Worm (Caenorhabditis elegans) whole organism, mixed stage, embryonic: ENCODE results near the gene frm-10.
"Not testable (repeated sequence)": the region's sequence is repeated elsewhere in the genome, so short reads cannot be mapped to it uniquely, and the experiment has no call there.

Experiments used
- M03D4.4 ChIP-seq: sonication (generic microtip); optimal IDR thresholded peaks from 2 replicates; lab custom pipeline; 2017; ENCODE audit warnings: mild to moderate bottlenecking, missing genetic modification characterization, missing compliant biosample characterization
- bed-3 ChIP-seq: fragments of 200-800 bp; sonication (Bioruptor generic); optimal IDR thresholded peaks from 3 replicates; lab custom pipeline; 2018; ENCODE audit warnings: mild to moderate bottlenecking, missing genetic modification characterization, moderate library complexity, missing compliant biosample characterization
- blmp-1 ChIP-seq: fragments of 150-350 bp; optimal IDR thresholded peaks from 2 replicates; lab custom pipeline; 2014; ENCODE audit warnings: missing biosample characterization, missing genetic modification characterization
- ceh-39 ChIP-seq: fragments of 150-350 bp; optimal IDR thresholded peaks from 2 replicates; lab custom pipeline; 2014; ENCODE audit warnings: missing biosample characterization, missing genetic modification characterization
- ceh-43 ChIP-seq: fragments of 200-800 bp; sonication (Bioruptor generic); optimal IDR thresholded peaks from 2 replicates; lab custom pipeline; 2018; ENCODE audit warnings: mild to moderate bottlenecking, missing genetic modification characterization, moderate library complexity, missing compliant biosample characterization
- ceh-83 ChIP-seq: fragments of 200-800 bp; sonication (Bioruptor generic); optimal IDR thresholded peaks from 2 replicates; lab custom pipeline; 2018; ENCODE audit warnings: mild to moderate bottlenecking, missing genetic modification characterization, missing compliant biosample characterization
- ces-1 ChIP-seq: fragments of 150-350 bp; optimal IDR thresholded peaks from 2 replicates; lab custom pipeline; 2014; ENCODE audit warnings: missing biosample characterization, missing genetic modification reagents, missing genetic modification characterization
- cnd-1 ChIP-seq: fragments of 200-800 bp; sonication (Bioruptor generic); optimal IDR thresholded peaks from 2 replicates; lab custom pipeline; 2018; ENCODE audit warnings: mild to moderate bottlenecking, missing genetic modification characterization, missing compliant biosample characterization
- elt-1 ChIP-seq: sonication (generic microtip); optimal IDR thresholded peaks from 2 replicates; lab custom pipeline; 2017; ENCODE audit warnings: missing genetic modification characterization, mild to moderate bottlenecking, missing compliant biosample characterization, antibody characterized with exemption, moderate library complexity, borderline replicate concordance; ENCODE audit not compliant: insufficient read depth
- elt-3 ChIP-seq: fragments of 150-350 bp; optimal IDR thresholded peaks from 2 replicates; lab custom pipeline; 2014; ENCODE audit warnings: missing biosample characterization, missing genetic modification characterization
- flh-1 ChIP-seq: fragments of 200-800 bp; sonication (Bioruptor generic); optimal IDR thresholded peaks from 2 replicates; lab custom pipeline; 2018; ENCODE audit warnings: mild to moderate bottlenecking, missing genetic modification characterization, moderate library complexity, missing compliant biosample characterization
- ham-2 ChIP-seq: fragments of 200-800 bp; sonication (Bioruptor generic); optimal IDR thresholded peaks from 2 replicates; lab custom pipeline; 2018; ENCODE audit warnings: mild to moderate bottlenecking, missing genetic modification characterization, missing compliant biosample characterization
- hlh-1 ChIP-seq: fragments of 150-350 bp; optimal IDR thresholded peaks from 2 replicates; lab custom pipeline; 2014; ENCODE audit warnings: missing biosample characterization, missing genetic modification reagents, missing genetic modification characterization
- lin-13 ChIP-seq: fragments of 150-350 bp; optimal IDR thresholded peaks from 2 replicates; lab custom pipeline; 2014; ENCODE audit warnings: missing biosample characterization, missing genetic modification characterization
- lin-32 ChIP-seq: fragments of 200-800 bp; sonication (Bioruptor generic); optimal IDR thresholded peaks from 2 replicates; lab custom pipeline; 2018; ENCODE audit warnings: mild to moderate bottlenecking, missing genetic modification characterization, missing compliant biosample characterization
- lsy-2 ChIP-seq: fragments of 150-350 bp; optimal IDR thresholded peaks from 2 replicates; lab custom pipeline; 2014; ENCODE audit warnings: missing biosample characterization, missing genetic modification characterization
- mep-1 ChIP-seq: fragments of 150-350 bp; optimal IDR thresholded peaks from 2 replicates; lab custom pipeline; 2017; ENCODE audit warnings: missing biosample characterization, missing genetic modification reagents, missing genetic modification characterization, inconsistent platforms
- mls-2 ChIP-seq: sonication (generic microtip); optimal IDR thresholded peaks from 2 replicates; lab custom pipeline; 2016; ENCODE audit warnings: mild to moderate bottlenecking, missing genetic modification characterization, moderate library complexity, missing compliant biosample characterization
- nhr-12 ChIP-seq: fragments of 150-350 bp; optimal IDR thresholded peaks from 2 replicates; lab custom pipeline; 2014; ENCODE audit warnings: missing biosample characterization, missing genetic modification characterization
- nhr-2 ChIP-seq: fragments of 150-350 bp; optimal IDR thresholded peaks from 2 replicates; lab custom pipeline; 2014; ENCODE audit warnings: missing biosample characterization, missing genetic modification characterization
- nhr-28 ChIP-seq: fragments of 150-350 bp; optimal IDR thresholded peaks from 2 replicates; lab custom pipeline; 2014; ENCODE audit warnings: missing biosample characterization, missing genetic modification characterization
- pha-4 ChIP-seq: fragments of 150-350 bp; optimal IDR thresholded peaks from 2 replicates; lab custom pipeline; 2018; ENCODE audit warnings: missing biosample characterization, missing genetic modification reagents, missing genetic modification characterization
- snpc-4 ChIP-seq: fragments of 150-350 bp; optimal IDR thresholded peaks from 2 replicates; lab custom pipeline; 2014; ENCODE audit warnings: missing biosample characterization, missing genetic modification characterization
- tbx-8 ChIP-seq: fragments of 200-800 bp; sonication (Bioruptor generic); optimal IDR thresholded peaks from 2 replicates; lab custom pipeline; 2018; ENCODE audit warnings: mild to moderate bottlenecking, missing genetic modification characterization, moderate library complexity, missing compliant biosample characterization
- unc-39 ChIP-seq: fragments of 150-350 bp; optimal IDR thresholded peaks from 2 replicates; lab custom pipeline; 2014; ENCODE audit warnings: missing biosample characterization, missing genetic modification characterization
- unc-62 ChIP-seq: fragments of 150-350 bp; optimal IDR thresholded peaks from 2 replicates; lab custom pipeline; 2014; ENCODE audit warnings: missing biosample characterization, missing genetic modification reagents, missing genetic modification characterization
- zip-8 ChIP-seq: fragments of 150-350 bp; optimal IDR thresholded peaks from 2 replicates; lab custom pipeline; 2014; ENCODE audit warnings: missing biosample characterization, missing genetic modification characterization
- ztf-11 ChIP-seq: fragments of 150-350 bp; optimal IDR thresholded peaks from 2 replicates; lab custom pipeline; 2014; ENCODE audit warnings: missing biosample characterization, missing genetic modification characterization

frm-10 gene

ce11 chrV:13442819-13443218, 20.2 kb upstream of the frm-10 start:
- TF ChIP-seq elt-3 (tag; lab: Kevin White, UChicago) (no peak), blmp-1 (tag; lab: Kevin White, UChicago) (no peak), nhr-28 (no peak), zip-8 (tag; lab: Kevin White, UChicago) (no peak)

- TF ChIP-seq pha-4 (tag; lab: Kevin White, UChicago); ceh-83; ceh-43: not testable (repeated sequence)
These were observed 19.5 kb upstream of the frm-10 start, which contains the start of gene Y2H9A.6 for ce11 chrV:13443535-13443934. Gene Y2H9A.6 (plus strand): TSS chrV:13443835.

ce11 chrV:13445229-13445949, 17.6 kb upstream of the frm-10 start, which contains the start of gene Y2H9A.4:
Gene Y2H9A.4 (plus strand): TSS chrV:13445899.
- TF ChIP-seq bed-3 (GFP tag; lab: Kevin White, UChicago) = no peak
- TF ChIP-seq ceh-43 = no peak
- TF ChIP-seq lin-13 (tag; lab: Kevin White, UChicago) = no peak
- TF ChIP-seq lsy-2 = no peak
- TF ChIP-seq ztf-11 (tag; lab: Kevin White, UChicago) = no peak
- no peak for TF ChIP-seq nhr-2 (tag; lab: Kevin White, UChicago)
- no peak for TF ChIP-seq ceh-39 (tag; lab: Kevin White, UChicago)
- TF ChIP-seq mls-2 (tag; lab: Kevin White, UChicago) = no peak
- TF ChIP-seq ces-1 = no peak
- no peak for TF ChIP-seq M03D4.4 (tag; lab: Kevin White, UChicago)
- TF ChIP-seq hlh-1 (tag; lab: Kevin White, UChicago) = no peak
- no peak for TF ChIP-seq lin-32
- no peak for TF ChIP-seq ceh-83
- no peak for TF ChIP-seq mep-1 (tag; lab: Kevin White, UChicago)
- no peak for TF ChIP-seq tbx-8 (GFP tag; lab: Kevin White, UChicago)
- no peak for TF ChIP-seq blmp-1 (tag; lab: Kevin White, UChicago)
- no peak for TF ChIP-seq unc-39 (tag; lab: Kevin White, UChicago)
- no peak for TF ChIP-seq flh-1 (GFP tag; lab: Kevin White, UChicago)

- TF ChIP-seq lin-32 (no peak), ham-2 (GFP tag; lab: Kevin White, UChicago) (no peak), ces-1 (no peak), unc-62 (no peak), lsy-2 (no peak)
These were observed 9.7 kb upstream of the frm-10 start, which contains the start of gene lurp-2 for ce11 chrV:13453334-13453733. Gene lurp-2 (plus strand): TSS chrV:13453634.

ce11 chrV:13455448-13455847, 7.6 kb upstream of the frm-10 start, which contains the start of gene lurp-3:
Gene lurp-3 (plus strand): TSS chrV:13455748.
- TF ChIP-seq flh-1 (GFP tag; lab: Kevin White, UChicago) (no peak), nhr-28 (no peak), cnd-1 (tag; lab: Kevin White, UChicago) (no peak), snpc-4 (tag; lab: Kevin White, UChicago) (no peak), ces-1 (no peak)
- TF ChIP-seq, all 35 proteins: peak for 0

- TF ChIP-seq mls-2 (tag; lab: Kevin White, UChicago) (no peak), elt-1 (tag; lab: Kevin White, UChicago) (no peak), nhr-12 (tag; lab: Kevin White, UChicago) (no peak), ces-1 (peak; percentile 29), pha-4 (tag; lab: Kevin White, UChicago) (peak; percentile 11), snpc-4 (tag; lab: Kevin White, UChicago) (no peak), mep-1 (tag; lab: Kevin White, UChicago) (peak; percentile 48), M03D4.4 (tag; lab: Kevin White, UChicago) (no peak)
These were observed 5.1 kb upstream of the frm-10 start, which contains the start of gene F25H9.2 for ce11 chrV:13457858-13458257. Gene F25H9.2 (plus strand): TSS chrV:13458083.
